Fruit fly (Drosophila melanogaster) whole organism, embryonic: Measurements from ENCODE around the gene SpdS.

Experiments
- CG10321 ChIP-seq: fragments of 200-800 bp; sonication (Bioruptor generic); IDR thresholded peaks from 2 replicates; pipeline ENCODE4 v1.3.6; 2022; ENCODE audit warnings: missing biosample characterization, missing genetic modification characterization
- CG4404 ChIP-seq: fragments of 200-800 bp; sonication (Bioruptor generic); IDR thresholded peaks from 2 replicates; pipeline ENCODE4 v1.3.6; 2022; ENCODE audit warnings: missing biosample characterization, missing genetic modification characterization
- Fer2 ChIP-seq: fragments of 200-800 bp; sonication (Bioruptor generic); optimal IDR thresholded peaks from 2 replicates; lab custom pipeline; 2018; ENCODE audit warnings: missing biosample characterization, mild to moderate bottlenecking, missing genetic modification characterization, moderate library complexity
- exex ChIP-seq: fragments of 200-800 bp; sonication (Bioruptor generic); optimal IDR thresholded peaks from 4 replicates; lab custom pipeline; 2018; ENCODE audit warnings: missing biosample characterization, mild to moderate bottlenecking, missing genetic modification characterization, moderate library complexity
- ham ChIP-seq: fragments of 200-800 bp; sonication (Bioruptor generic); IDR thresholded peaks from 2 replicates; pipeline ENCODE4 v1.3.6; 2022; ENCODE audit warnings: missing biosample characterization, missing genetic modification characterization
- sens ChIP-seq: fragments of 200-800 bp; sonication (Bioruptor generic); peaks from one replicate; lab custom pipeline; 2016; ENCODE audit warnings: missing biosample characterization, missing genetic modification characterization

- TF ChIP-seq exex (tag; lab: Kevin White, UChicago) = no peak
- peak; percentile 95 for TF ChIP-seq sens (GFP tag; lab: Kevin White, UChicago)
- TF ChIP-seq ham (GFP tag; lab: Robert Waterston, UW) = no peak
- peak; percentile 26 for TF ChIP-seq Fer2 (tag; lab: Kevin White, UChicago)
- peak; percentile 71 for TF ChIP-seq CG4404 (GFP tag; lab: Robert Waterston, UW)
- TF ChIP-seq CG10321 = peak; percentile 35; the same call in 1 of the 2 replicates
Observed at dm6 chr3R:9618331-9618730, 13.1 kb upstream of the SpdS start.
